Fruit fly (Drosophila melanogaster) whole organism, embryonic: ENCODE measurements around the gene CIA30.

Experiments used
- Ada2b ChIP-seq: fragments of 200-800 bp; sonication (Bioruptor generic); IDR thresholded peaks from 2 replicates; pipeline ENCODE4 v1.3.6; 2022; ENCODE audit warnings: missing biosample characterization, missing genetic modification characterization
- CG10565 ChIP-seq: fragments of 200-800 bp; sonication (Bioruptor generic); optimal IDR thresholded peaks from 3 replicates; lab custom pipeline; 2016; ENCODE audit warnings: missing biosample characterization, mild to moderate bottlenecking, missing genetic modification characterization
- Poxn ChIP-seq: fragments of 200-800 bp; sonication (Bioruptor generic); IDR thresholded peaks from 2 replicates; pipeline ENCODE4 v1.3.6; 2022; ENCODE audit warnings: missing biosample characterization, missing genetic modification characterization
- p53 ChIP-seq: fragments of 200-800 bp; sonication (Bioruptor generic); optimal IDR thresholded peaks from 2 replicates; lab custom pipeline; 2016; ENCODE audit warnings: missing biosample characterization, missing genetic modification characterization
- pho ChIP-seq: fragments of 200-800 bp; sonication (Bioruptor generic); optimal IDR thresholded peaks from 2 replicates; lab custom pipeline; 2016; ENCODE audit warnings: missing biosample characterization, missing genetic modification characterization
- trh ChIP-seq: fragments of 200-800 bp; sonication (Bioruptor generic); optimal IDR thresholded peaks from 2 replicates; lab custom pipeline; 2016; ENCODE audit warnings: missing biosample characterization, missing genetic modification characterization

DNA sequence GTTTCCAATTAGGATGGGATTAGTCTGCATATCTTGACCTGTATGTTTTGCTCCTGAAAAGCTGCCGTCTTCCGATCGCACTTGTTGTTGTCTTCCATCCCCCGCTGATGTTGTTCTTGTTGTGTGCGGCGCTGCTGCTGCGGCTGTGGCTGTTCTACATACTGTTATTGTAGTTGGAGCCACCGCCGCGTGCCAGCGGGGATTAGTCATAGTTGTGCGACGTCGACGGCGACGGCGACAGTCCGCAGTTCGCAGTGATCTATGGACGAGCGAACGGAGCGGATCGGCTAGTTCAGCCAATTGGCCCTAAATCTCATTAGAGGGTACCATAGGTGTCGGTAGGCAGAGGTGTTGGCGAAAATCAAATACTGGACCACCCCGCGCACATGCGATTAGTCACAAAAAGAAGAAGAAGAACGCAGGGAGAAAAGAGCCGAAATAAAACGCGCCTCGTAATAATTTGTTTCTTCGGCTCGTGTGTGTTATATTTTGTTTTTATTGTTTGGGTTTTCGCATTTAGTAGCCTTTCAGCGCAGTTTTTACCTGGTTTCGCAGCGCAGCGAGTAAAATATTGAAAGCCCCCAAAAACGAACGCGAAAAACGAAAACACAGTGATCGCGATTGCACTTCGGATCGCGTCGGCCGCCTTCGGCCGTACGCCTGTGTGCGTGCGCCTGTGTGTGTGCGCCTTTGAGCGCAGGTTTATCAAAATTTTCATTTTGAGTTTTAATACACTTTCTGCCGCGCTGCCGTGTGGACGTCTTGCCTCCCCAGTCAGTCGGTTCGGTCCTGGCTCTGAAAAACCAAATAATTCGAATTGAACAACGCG is 28.7 kb downstream of the CIA30 start, which contains the start of gene kay:
- TF ChIP-seq pho (GFP tag; lab: Kevin White, UChicago) (no peak), Poxn (GFP tag; lab: Robert Waterston, UW) (no peak), CG10565 (GFP tag; lab: Kevin White, UChicago) (no peak), Ada2b (GFP tag; lab: Robert Waterston, UW) (no peak), p53 (GFP tag; lab: Kevin White, UChicago) (no peak), trh (GFP tag; lab: Kevin White, UChicago) (no peak)
